Fruit fly (Drosophila melanogaster) whole organism, embryonic: ENCODE measurements around the gene papi.
A peak's percentile ranks its signal among the peaks of the same experiment; 100 is the strongest.

Source experiments
- CG10321 ChIP-seq: fragments of 200-800 bp; sonication (Bioruptor generic); IDR thresholded peaks from 2 replicates; pipeline ENCODE4 v1.3.6; 2022; ENCODE audit warnings: missing biosample characterization, missing genetic modification characterization
- CG11398 ChIP-seq: fragments of 200-800 bp; sonication (Bioruptor generic); optimal IDR thresholded peaks from 2 replicates; lab custom pipeline; 2016; ENCODE audit warnings: missing biosample characterization, missing genetic modification characterization
- CG11696 ChIP-seq: fragments of 200-800 bp; sonication (Bioruptor generic); IDR thresholded peaks from 2 replicates; pipeline ENCODE4 v1.3.6; 2022; ENCODE audit warnings: missing biosample characterization, missing genetic modification characterization
- CG12236 ChIP-seq: fragments of 200-800 bp; sonication (Bioruptor generic); optimal IDR thresholded peaks from 2 replicates; lab custom pipeline; 2016; ENCODE audit warnings: missing biosample characterization, missing genetic modification characterization
- CG12659 ChIP-seq: fragments of 200-800 bp; sonication (Bioruptor generic); optimal IDR thresholded peaks from 3 replicates; lab custom pipeline; 2017; ENCODE audit warnings: mild to moderate bottlenecking, missing biosample characterization, missing genetic modification reagents, missing genetic modification characterization
- CG13296 ChIP-seq: fragments of 200-800 bp; sonication (Bioruptor generic); optimal IDR thresholded peaks from 3 replicates; lab custom pipeline; 2018; ENCODE audit warnings: missing biosample characterization, mild to moderate bottlenecking, missing genetic modification characterization
- CG13894 ChIP-seq: fragments of 200-800 bp; sonication (Bioruptor generic); optimal IDR thresholded peaks from 3 replicates; lab custom pipeline; 2018; ENCODE audit warnings: missing biosample characterization, mild to moderate bottlenecking, missing genetic modification characterization, moderate library complexity
- CG1832 ChIP-seq: fragments of 200-800 bp; sonication (Bioruptor generic); optimal IDR thresholded peaks from 2 replicates; lab custom pipeline; 2017; ENCODE audit warnings: missing biosample characterization, mild to moderate bottlenecking, missing genetic modification characterization, inconsistent platforms
- CG2116 ChIP-seq: fragments of 200-800 bp; sonication (Bioruptor generic); optimal IDR thresholded peaks from 3 replicates; lab custom pipeline; 2018; ENCODE audit warnings: missing biosample characterization, mild to moderate bottlenecking, missing genetic modification characterization
- CG2712 ChIP-seq: fragments of 200-800 bp; optimal IDR thresholded peaks from 3 replicates; lab custom pipeline; 2019; ENCODE audit warnings: missing biosample characterization, mild to moderate bottlenecking, missing genetic modification characterization, moderate library complexity
- CG30020 ChIP-seq: fragments of 200-800 bp; optimal IDR thresholded peaks from 2 replicates; lab custom pipeline; 2019; ENCODE audit warnings: missing biosample characterization, mild to moderate bottlenecking, missing genetic modification characterization, moderate library complexity
- CG32767 ChIP-seq: fragments of 200-800 bp; sonication (Bioruptor generic); IDR thresholded peaks from 2 replicates; pipeline ENCODE4 v1.3.6; 2022; ENCODE audit warnings: missing biosample characterization, missing genetic modification characterization
- CG32772 ChIP-seq: fragments of 200-800 bp; sonication (Bioruptor generic); IDR thresholded peaks from 2 replicates; pipeline ENCODE4 v1.3.6; 2022; ENCODE audit warnings: missing biosample characterization, missing genetic modification characterization
- CG4328 ChIP-seq: fragments of 200-800 bp; sonication (Bioruptor generic); optimal IDR thresholded peaks from 3 replicates; lab custom pipeline; 2017; ENCODE audit warnings: missing biosample characterization, missing genetic modification reagents, missing genetic modification characterization
- CG4404 ChIP-seq: fragments of 200-800 bp; sonication (Bioruptor generic); IDR thresholded peaks from 2 replicates; pipeline ENCODE4 v1.3.6; 2022; ENCODE audit warnings: missing biosample characterization, missing genetic modification characterization
- CG4730 ChIP-seq: fragments of 200-800 bp; sonication (Bioruptor generic); IDR thresholded peaks from 2 replicates; pipeline ENCODE4 v1.3.6; 2022; ENCODE audit warnings: missing biosample characterization, missing genetic modification characterization
- CG6272 ChIP-seq: fragments of 200-800 bp; sonication (Bioruptor generic); IDR thresholded peaks from 2 replicates; pipeline ENCODE4 v1.3.6; 2022; ENCODE audit warnings: missing biosample characterization, missing genetic modification characterization
- CG7372 ChIP-seq: fragments of 200-800 bp; sonication (Bioruptor generic); IDR thresholded peaks from 2 replicates; pipeline ENCODE4 v1.3.6; 2022; ENCODE audit warnings: missing biosample characterization, missing genetic modification characterization
- CG7786 ChIP-seq: fragments of 200-800 bp; sonication (Bioruptor generic); optimal IDR thresholded peaks from 2 replicates; lab custom pipeline; 2016; ENCODE audit warnings: missing biosample characterization, missing genetic modification characterization
- CG8924 ChIP-seq: fragments of 200-800 bp; optimal IDR thresholded peaks from 3 replicates; lab custom pipeline; 2019; ENCODE audit warnings: missing biosample characterization, mild to moderate bottlenecking, missing genetic modification characterization, moderate library complexity
- CG9727 ChIP-seq: fragments of 200-800 bp; sonication (Bioruptor generic); optimal IDR thresholded peaks from 3 replicates; lab custom pipeline; 2017; ENCODE audit warnings: missing biosample characterization, mild to moderate bottlenecking, missing genetic modification characterization
- Drgx ChIP-seq: fragments of 200-800 bp; sonication (Bioruptor generic); IDR thresholded peaks from 2 replicates; pipeline ENCODE4 v1.3.6; 2022; ENCODE audit warnings: missing biosample characterization, missing genetic modification characterization
- Fer1 ChIP-seq: fragments of 200-800 bp; sonication (Bioruptor generic); optimal IDR thresholded peaks from 2 replicates; lab custom pipeline; 2017; ENCODE audit warnings: missing biosample characterization, mild to moderate bottlenecking, missing genetic modification characterization
- H2.0 ChIP-seq: fragments of 200-800 bp; sonication (Bioruptor generic); IDR thresholded peaks from 2 replicates; pipeline ENCODE4 v1.3.6; 2022; ENCODE audit warnings: missing biosample characterization, missing genetic modification characterization
- Hmx ChIP-seq: fragments of 200-800 bp; sonication (Bioruptor generic); optimal IDR thresholded peaks from 2 replicates; lab custom pipeline; 2016; ENCODE audit warnings: missing biosample characterization, missing genetic modification characterization
- NC2β ChIP-seq: fragments of 200-800 bp; sonication (Bioruptor generic); optimal IDR thresholded peaks from 2 replicates; lab custom pipeline; 2016; ENCODE audit warnings: missing biosample characterization, missing genetic modification characterization
- Pdp1 ChIP-seq, 2 experiments: fragments of 200-800 bp; sonication (Bioruptor generic); optimal IDR thresholded peaks; 3 replicates each; lab custom pipeline; 2016; ENCODE audit warnings: missing biosample characterization in 2 of 2, missing genetic modification characterization in 2 of 2, mild to moderate bottlenecking in 1 of 2, moderate library complexity in 1 of 2
- Scr ChIP-seq: fragments of 200-800 bp; sonication (Bioruptor generic); IDR thresholded peaks from 2 replicates; pipeline ENCODE4 v1.3.6; 2022; ENCODE audit warnings: missing biosample characterization, missing genetic modification characterization; ENCODE audit not compliant: partially characterized antibody
- Six4 ChIP-seq: fragments of 200-800 bp; sonication (Bioruptor generic); optimal IDR thresholded peaks from 2 replicates; lab custom pipeline; 2016; ENCODE audit warnings: missing biosample characterization, missing genetic modification characterization
- Taf1 ChIP-seq: fragments of 200-800 bp; sonication (Bioruptor generic); IDR thresholded peaks from 2 replicates; pipeline ENCODE4 v1.3.6; 2022; ENCODE audit warnings: missing biosample characterization, missing genetic modification characterization
- Vsx1 ChIP-seq: fragments of 200-800 bp; sonication (Bioruptor generic); optimal IDR thresholded peaks from 2 replicates; lab custom pipeline; 2017; ENCODE audit warnings: missing biosample characterization, mild to moderate bottlenecking, missing genetic modification characterization, missing genetic modification reagents
- abd-A ChIP-seq: fragments of 200-800 bp; sonication (Bioruptor generic); optimal IDR thresholded peaks from 3 replicates; lab custom pipeline; 2019; ENCODE audit warnings: missing biosample characterization, mild to moderate bottlenecking, missing genetic modification characterization, moderate library complexity
- amos ChIP-seq: fragments of 200-800 bp; sonication (Bioruptor generic); IDR thresholded peaks from 2 replicates; pipeline ENCODE4 v1.3.6; 2022; ENCODE audit warnings: missing biosample characterization, missing genetic modification characterization; ENCODE audit not compliant: partially characterized antibody
- crp ChIP-seq, 2 experiments: fragments of 200-800 bp; sonication (Bioruptor generic); optimal IDR thresholded peaks; 2 replicates in 1 of 2; 3 replicates in 1 of 2; lab custom pipeline; 2017; ENCODE audit warnings: missing biosample characterization in 2 of 2, missing genetic modification characterization in 2 of 2, mild to moderate bottlenecking in 1 of 2, moderate library complexity in 1 of 2
- dpn ChIP-seq, 2 experiments: fragments of 200-800 bp; sonication (Bioruptor generic); optimal IDR thresholded peaks; 3 replicates each; lab custom pipeline; 2016; ENCODE audit warnings: missing biosample characterization in 2 of 2, missing genetic modification characterization in 2 of 2
- ind ChIP-seq: fragments of 200-800 bp; sonication (Bioruptor generic); optimal IDR thresholded peaks from 3 replicates; lab custom pipeline; 2016; ENCODE audit warnings: missing biosample characterization, missing genetic modification characterization
- ken ChIP-seq: fragments of 200-800 bp; sonication (Bioruptor generic); IDR thresholded peaks from 3 replicates; pipeline ENCODE4 v1.3.6; 2022; ENCODE audit warnings: missing biosample characterization, missing genetic modification characterization
- knrl ChIP-seq: fragments of 200-800 bp; sonication (Bioruptor generic); IDR thresholded peaks from 3 replicates; pipeline ENCODE4 v1.3.6; 2022; ENCODE audit warnings: missing biosample characterization, missing genetic modification characterization; ENCODE audit not compliant: partially characterized antibody
- pb ChIP-seq: fragments of 200-800 bp; sonication (Bioruptor generic); optimal IDR thresholded peaks from 3 replicates; lab custom pipeline; 2016; ENCODE audit warnings: missing biosample characterization, missing genetic modification characterization
- pho ChIP-seq: fragments of 200-800 bp; sonication (Bioruptor generic); optimal IDR thresholded peaks from 2 replicates; lab custom pipeline; 2016; ENCODE audit warnings: missing biosample characterization, missing genetic modification characterization
- ranshi ChIP-seq: fragments of 200-800 bp; sonication (Bioruptor generic); IDR thresholded peaks from 2 replicates; pipeline ENCODE4 v1.3.6; 2022; ENCODE audit warnings: missing biosample characterization, missing genetic modification characterization
- row ChIP-seq: fragments of 200-800 bp; sonication (Bioruptor generic); IDR thresholded peaks from 3 replicates; pipeline ENCODE4 v1.3.6; 2022; ENCODE audit warnings: missing biosample characterization, missing genetic modification characterization
- sd ChIP-seq: fragments of 200-800 bp; sonication (Bioruptor generic); optimal IDR thresholded peaks from 3 replicates; lab custom pipeline; 2018; ENCODE audit warnings: missing biosample characterization, mild to moderate bottlenecking, missing genetic modification characterization, moderate library complexity
- sens ChIP-seq: fragments of 200-800 bp; sonication (Bioruptor generic); peaks from one replicate; lab custom pipeline; 2016; ENCODE audit warnings: missing biosample characterization, missing genetic modification characterization
- slbo ChIP-seq: fragments of 200-800 bp; sonication (Bioruptor generic); IDR thresholded peaks from 2 replicates; pipeline ENCODE4 v1.3.6; 2022; ENCODE audit warnings: missing biosample characterization, missing genetic modification characterization
- so ChIP-seq: fragments of 200-800 bp; sonication (Bioruptor generic); IDR thresholded peaks from 3 replicates; pipeline ENCODE4 v1.3.6; 2022; ENCODE audit warnings: missing biosample characterization, missing genetic modification characterization
- toy ChIP-seq: fragments of 200-800 bp; sonication (Bioruptor generic); IDR thresholded peaks from 2 replicates; pipeline ENCODE4 v1.3.6; 2022; ENCODE audit warnings: missing biosample characterization, missing genetic modification characterization
- trh ChIP-seq: fragments of 200-800 bp; sonication (Bioruptor generic); optimal IDR thresholded peaks from 2 replicates; lab custom pipeline; 2016; ENCODE audit warnings: missing biosample characterization, missing genetic modification characterization
- tup ChIP-seq: fragments of 200-800 bp; sonication (Bioruptor generic); optimal IDR thresholded peaks from 2 replicates; lab custom pipeline; 2016; ENCODE audit warnings: missing biosample characterization, mild to moderate bottlenecking, missing genetic modification characterization, moderate library complexity
- vfl ChIP-seq: fragments of 200-800 bp; sonication (Bioruptor generic); optimal IDR thresholded peaks from 2 replicates; lab custom pipeline; 2016; ENCODE audit warnings: missing biosample characterization, missing genetic modification characterization
- vvl ChIP-seq: fragments of 200-800 bp; sonication (Bioruptor generic); IDR thresholded peaks from 2 replicates; pipeline ENCODE4 v1.3.6; 2022; ENCODE audit warnings: missing biosample characterization, missing genetic modification characterization

Gene papi

DNA sequence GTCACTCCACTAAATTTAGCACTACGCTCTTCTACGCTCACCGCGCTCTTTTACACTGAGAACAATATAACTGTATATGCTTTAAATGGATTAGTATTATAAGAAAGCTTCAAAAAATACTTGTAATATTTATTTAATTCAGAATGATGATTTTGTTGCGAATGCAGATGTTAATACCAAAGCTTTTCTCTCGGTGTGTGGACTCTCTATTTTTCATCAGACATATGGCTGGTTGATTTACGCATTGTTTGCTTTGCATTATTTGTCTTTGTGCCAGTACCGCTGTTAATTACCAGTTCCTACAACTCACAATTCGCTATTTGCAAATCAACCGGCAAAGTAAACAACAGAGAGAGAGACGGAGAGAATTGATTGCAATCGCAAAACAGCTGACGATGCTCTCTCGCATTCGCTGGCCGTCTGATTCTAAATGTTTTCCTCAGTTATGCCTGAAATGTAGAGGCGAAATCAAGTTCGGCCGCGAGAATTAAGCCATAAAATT is 1.2 kb downstream of the papi start (continued):
- TF ChIP-seq Six4 (GFP tag; lab: Kevin White, UChicago) (peak; percentile 92), sd (peak; percentile 85), knrl (GFP tag; lab: Robert Waterston, UW) (no peak), CG11696 (peak; percentile 94), Taf1 (GFP tag; lab: Robert Waterston, UW) (peak; percentile 95), Vsx1 (GFP tag; lab: Kevin White, UChicago) (peak; percentile 85), CG2116 (GFP tag; lab: Kevin White, UChicago) (peak; percentile 89), CG13296 (GFP tag; lab: Kevin White, UChicago) (peak; percentile 97), slbo (GFP tag; lab: Robert Waterston, UW) (peak; percentile 99), CG32767 (GFP tag; lab: Robert Waterston, UW) (peak; percentile 96), CG30020 (tag; lab: Kevin White, UChicago) (peak; percentile 76), CG4404 (peak; percentile 90), dpn (GFP tag; optimal IDR thresholded peaks at IDR 0.05; lab: Kevin White, UChicago) (peak; percentile 95 to 97), ind (GFP tag; lab: Kevin White, UChicago) (peak; percentile 94), CG6272 (GFP tag; lab: Robert Waterston, UW) (peak; percentile 91), trh (GFP tag; lab: Kevin White, UChicago) (peak; percentile 94), pho (peak; percentile 97), vvl (GFP tag; lab: Robert Waterston, UW) (peak; percentile 99), CG2712 (tag; lab: Kevin White, UChicago) (peak; percentile 96), amos (GFP tag; lab: Robert Waterston, UW) (no peak), CG1832 (no peak), Fer1 (GFP tag; lab: Kevin White, UChicago) (peak; percentile 96), CG4328 (GFP tag; lab: Kevin White, UChicago) (peak; percentile 79), CG32772 (GFP tag; lab: Robert Waterston, UW) (peak; percentile 95), CG7372 (GFP tag; lab: Robert Waterston, UW) (peak; percentile 97), Hmx (peak; percentile 78), vfl (GFP tag; lab: Kevin White, UChicago) (peak; percentile 96), NC2β (GFP tag; lab: Kevin White, UChicago) (peak; percentile 96), Scr (no peak), row (GFP tag; lab: Robert Waterston, UW) (peak; percentile 99), abd-A (tag; lab: Kevin White, UChicago) (peak; percentile 48), tup (peak; percentile 90), toy (GFP tag; lab: Robert Waterston, UW) (peak; percentile 95), H2.0 (peak; percentile 98), CG12659 (GFP tag; lab: Kevin White, UChicago) (peak; percentile 98), crp (GFP tag; optimal IDR thresholded peaks at IDR 0.05; lab: Kevin White, UChicago) (peak in 1 of 2 experiments; percentile 73), CG8924 (tag; lab: Kevin White, UChicago) (peak; percentile 98), CG11398 (GFP tag; lab: Kevin White, UChicago) (peak; percentile 90), ranshi (GFP tag; lab: Robert Waterston, UW) (peak; percentile 97), CG4730 (GFP tag; lab: Robert Waterston, UW) (peak; percentile 95)
- TF ChIP-seq, all 482 proteins: peak for 435

DNA sequence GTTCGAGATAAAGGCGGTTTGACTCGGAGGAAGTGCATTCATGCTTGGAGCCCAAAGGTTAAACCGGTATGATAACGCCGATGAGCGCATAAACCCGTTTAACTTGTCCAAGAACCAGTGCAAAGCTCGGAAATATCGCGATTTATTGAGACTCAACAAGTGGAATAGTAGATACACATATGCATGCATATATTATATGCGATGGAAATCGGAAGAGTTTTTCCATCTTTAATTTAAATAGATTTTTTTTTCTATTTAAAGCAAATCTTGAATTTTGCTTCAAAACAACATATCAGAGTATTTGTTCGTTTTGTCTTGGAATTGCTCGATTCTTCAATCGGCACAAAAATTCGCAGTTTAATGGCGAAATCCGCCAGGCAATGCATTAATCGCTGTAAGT is 1.8 kb downstream of the papi start:
- TF ChIP-seq CG12236 (GFP tag; lab: Kevin White, UChicago) (no peak), CG10321 (GFP tag; lab: Robert Waterston, UW) (no peak), CG7786 (no peak), ken (no peak), Pdp1 (GFP tag; optimal IDR thresholded peaks at IDR 0.05; lab: Kevin White, UChicago) (no peak), CG13894 (tag; lab: Kevin White, UChicago) (no peak), sens (GFP tag; lab: Kevin White, UChicago) (peak; percentile 2), CG9727 (GFP tag; lab: Kevin White, UChicago) (no peak), so (GFP tag; lab: Robert Waterston, UW) (no peak), CG12659 (GFP tag; lab: Kevin White, UChicago) (no peak), vvl (GFP tag; lab: Robert Waterston, UW) (0 out of 2 replicates have a peak, but pooled peaks have one; percentile 6), pb (GFP tag; lab: Kevin White, UChicago) (no peak), Drgx (peak; percentile 50)
- TF ChIP-seq, all 482 proteins: peak for 3
